Fruit fly (Drosophila melanogaster) whole organism, adult: Measurements from ENCODE around the gene CG14856.

Experiments
- CG11617 ChIP-seq: fragments of 200-800 bp; sonication (Bioruptor generic); optimal IDR thresholded peaks from 2 replicates; lab custom pipeline; 2017; ENCODE audit warnings: mild to moderate bottlenecking, missing biosample characterization, missing genetic modification reagents, missing genetic modification characterization
- CG14711 ChIP-seq: fragments of 200-800 bp; sonication (Bioruptor generic); optimal IDR thresholded peaks from 2 replicates; lab custom pipeline; 2018; ENCODE audit warnings: missing biosample characterization, mild to moderate bottlenecking, missing genetic modification characterization, moderate library complexity
- CG1620 ChIP-seq: fragments of 200-800 bp; sonication (Bioruptor generic); optimal IDR thresholded peaks from 2 replicates; lab custom pipeline; 2016; ENCODE audit warnings: missing biosample characterization, missing genetic modification characterization
- CG33017 ChIP-seq: fragments of 200-800 bp; sonication (Bioruptor generic); optimal IDR thresholded peaks from 2 replicates; lab custom pipeline; 2018; ENCODE audit warnings: missing biosample characterization, mild to moderate bottlenecking, missing genetic modification characterization, moderate library complexity
- CG5204 ChIP-seq: fragments of 200-800 bp; sonication (Bioruptor generic); optimal IDR thresholded peaks from 2 replicates; lab custom pipeline; 2016; ENCODE audit warnings: missing biosample characterization, missing genetic modification characterization
- CG7101 ChIP-seq: fragments of 200-800 bp; sonication (Bioruptor generic); optimal IDR thresholded peaks from 2 replicates; lab custom pipeline; 2018; ENCODE audit warnings: missing biosample characterization, mild to moderate bottlenecking, missing genetic modification characterization, moderate library complexity
- Hr96 ChIP-seq: fragments of 200-800 bp; sonication (Bioruptor generic); optimal IDR thresholded peaks from 2 replicates; lab custom pipeline; 2016; ENCODE audit warnings: missing biosample characterization, missing genetic modification characterization
- bab1 ChIP-seq: fragments of 200-800 bp; sonication (Bioruptor generic); optimal IDR thresholded peaks from 3 replicates; lab custom pipeline; 2019; ENCODE audit warnings: missing biosample characterization, mild to moderate bottlenecking, missing genetic modification characterization, moderate library complexity
- kay ChIP-seq: fragments of 200-800 bp; sonication (Bioruptor generic); peaks from one replicate; lab custom pipeline; 2016; ENCODE audit warnings: missing biosample characterization, missing genetic modification characterization, borderline replicate concordance
- ovo ChIP-seq: fragments of 200-800 bp; sonication (Bioruptor generic); optimal IDR thresholded peaks from 2 replicates; lab custom pipeline; 2016; ENCODE audit warnings: missing biosample characterization, missing genetic modification characterization
- toe ChIP-seq: fragments of 200-800 bp; sonication (Bioruptor generic); optimal IDR thresholded peaks from 2 replicates; lab custom pipeline; 2016; ENCODE audit warnings: missing biosample characterization, missing genetic modification characterization

DNA sequence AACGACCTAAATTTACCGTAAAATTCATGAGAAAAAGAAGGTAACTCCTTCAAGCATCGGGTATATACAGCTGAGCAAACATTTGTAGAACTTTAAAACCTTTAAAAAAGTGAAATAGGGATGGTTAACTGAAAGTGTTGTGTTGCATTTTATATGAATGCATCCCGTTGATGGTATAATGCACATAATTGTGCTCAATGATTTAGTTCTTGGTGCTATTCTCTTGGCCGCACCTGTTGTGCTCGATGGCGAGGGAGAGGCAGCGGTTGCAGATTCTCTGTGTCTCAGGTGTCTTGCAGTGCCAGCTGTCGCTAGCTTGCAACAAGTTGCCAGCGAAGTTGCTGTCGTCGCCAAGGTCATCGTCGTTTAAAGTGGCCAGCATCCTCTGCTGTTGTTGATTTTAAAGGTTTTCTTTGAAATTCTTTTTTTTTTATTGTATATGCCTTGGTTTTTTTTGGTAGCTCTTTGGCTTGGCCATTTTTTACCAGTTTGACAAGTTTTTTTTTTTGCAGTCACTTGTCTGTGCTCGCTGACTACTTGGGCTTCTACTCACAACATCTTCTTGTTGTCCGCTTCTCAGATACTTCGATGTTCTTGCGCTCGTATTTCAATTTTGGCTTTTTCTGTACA lies 33.3 kb upstream of the CG14856 start:
- no peak for TF ChIP-seq CG33017 (tag; lab: Kevin White, UChicago)
- no peak for TF ChIP-seq ovo
- no peak for TF ChIP-seq CG14711 (tag; lab: Kevin White, UChicago)
- TF ChIP-seq kay: no peak
- no peak for TF ChIP-seq bab1
- TF ChIP-seq CG11617 (GFP tag; lab: Kevin White, UChicago): no peak
- TF ChIP-seq CG1620: no peak
- no peak for TF ChIP-seq CG7101
- TF ChIP-seq CG5204 (GFP tag; lab: Kevin White, UChicago): no peak
- no peak for TF ChIP-seq toe (GFP tag; lab: Kevin White, UChicago)
- no peak for TF ChIP-seq Hr96 (GFP tag; lab: Kevin White, UChicago)
